Worm (Caenorhabditis elegans): ENCODE measurements around the gene C09H5.7.

Gene C09H5.7

DNA sequence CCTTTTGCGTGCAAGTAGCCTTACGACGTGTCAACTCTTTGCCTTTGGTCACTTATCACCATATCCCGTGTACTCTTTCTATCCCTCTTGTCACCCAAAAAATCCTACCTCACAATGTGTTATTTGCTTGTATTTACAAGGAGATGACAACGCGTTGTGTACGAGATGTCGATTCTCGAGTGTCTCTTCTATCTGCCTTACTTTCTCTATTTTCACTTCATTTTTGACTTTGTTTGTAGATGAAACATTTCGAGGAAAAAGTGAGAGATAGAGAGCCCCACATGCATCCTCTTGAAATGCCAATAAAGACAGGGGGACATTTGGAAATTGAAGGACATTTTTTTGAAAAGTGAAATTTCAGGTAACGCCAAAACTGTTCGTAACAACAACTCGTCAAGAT, 25.8 kb upstream of the C09H5.7 start:
- TF ChIP-seq nhr-237 (tag; optimal IDR thresholded peaks at IDR 0.05), result peak; percentile 4
- no peak for TF ChIP-seq elt-1 (tag; optimal IDR thresholded peaks at IDR 0.05; ENCODE audit: borderline replicate concordance, insufficient read depth)

DNA sequence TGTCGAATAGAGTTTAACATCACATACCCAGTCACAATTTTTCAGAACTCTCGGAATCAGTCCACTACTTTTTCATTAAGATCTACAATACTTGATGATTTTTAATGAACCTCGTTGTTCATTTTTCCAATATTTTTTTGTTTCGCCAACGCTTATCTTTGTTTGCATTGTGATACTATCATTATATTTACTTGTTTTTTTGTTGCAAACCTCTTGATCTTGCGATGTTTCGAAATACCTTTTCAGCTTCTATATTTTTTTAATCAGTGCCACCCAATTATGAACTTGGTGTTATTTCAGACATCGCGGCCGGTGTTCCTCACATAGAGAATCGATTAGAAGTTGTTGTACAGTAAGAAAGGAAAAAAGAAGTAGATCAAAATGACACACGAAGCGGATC, 23.6 kb upstream of the C09H5.7 start, which contains the start of gene myo-5:
myo-5 (plus strand) TSS at position 301 of the 400 bp plus-strand sequence.
- TF ChIP-seq ceh-39 (tag; optimal IDR thresholded peaks at IDR 0.05), result no peak
- no peak for TF ChIP-seq nhr-237 (tag; optimal IDR thresholded peaks at IDR 0.05)
- no peak for TF ChIP-seq mls-2 (tag; optimal IDR thresholded peaks at IDR 0.05)
- TF ChIP-seq elt-1 (tag; optimal IDR thresholded peaks at IDR 0.05; ENCODE audit: borderline replicate concordance, insufficient read depth), result no peak
- TF ChIP-seq nhr-12 (tag; optimal IDR thresholded peaks at IDR 0.05), result no peak
- TF ChIP-seq ham-2 (GFP tag; optimal IDR thresholded peaks at IDR 0.05), result no peak
- no peak for TF ChIP-seq mab-5 (tag; optimal IDR thresholded peaks at IDR 0.05)
- no peak for TF ChIP-seq nhr-76 (tag; optimal IDR thresholded peaks at IDR 0.05)
- no peak for TF ChIP-seq nhr-2 (tag; optimal IDR thresholded peaks at IDR 0.05)
- TF ChIP-seq unc-62 (GFP tag; optimal IDR thresholded peaks at IDR 0.05), result no peak
- no peak for TF ChIP-seq ceh-43 (GFP tag; optimal IDR thresholded peaks at IDR 0.05)
- TF ChIP-seq blmp-1 (tag; optimal IDR thresholded peaks at IDR 0.05), result no peak
- TF ChIP-seq flh-1 (GFP tag; optimal IDR thresholded peaks at IDR 0.05), result no peak
- no peak for TF ChIP-seq elt-3 (tag; optimal IDR thresholded peaks at IDR 0.05)

- TF ChIP-seq lin-32 (GFP tag; optimal IDR thresholded peaks at IDR 0.05), result no peak
- TF ChIP-seq flh-1 (GFP tag; optimal IDR thresholded peaks at IDR 0.05), result no peak
- TF ChIP-seq elt-1 (tag; optimal IDR thresholded peaks at IDR 0.05; ENCODE audit: borderline replicate concordance, insufficient read depth), result no peak
- TF ChIP-seq hlh-1 (tag; optimal IDR thresholded peaks at IDR 0.05), result no peak
- no peak for TF ChIP-seq mls-2 (tag; optimal IDR thresholded peaks at IDR 0.05)
These were observed 19.4 kb upstream of the C09H5.7 start, which contains the start of gene srlf-16 for ce11 chrV:8104473-8104872. Gene srlf-16 (plus strand): TSS chrV:8104773.

ce11 chrV:8102960-8103359, 17.9 kb upstream of the C09H5.7 start, which contains the start of gene str-90:
Gene str-90 (plus strand): TSS chrV:8103260.
- TF ChIP-seq nhr-12 (tag; optimal IDR thresholded peaks at IDR 0.05), result no peak

DNA sequence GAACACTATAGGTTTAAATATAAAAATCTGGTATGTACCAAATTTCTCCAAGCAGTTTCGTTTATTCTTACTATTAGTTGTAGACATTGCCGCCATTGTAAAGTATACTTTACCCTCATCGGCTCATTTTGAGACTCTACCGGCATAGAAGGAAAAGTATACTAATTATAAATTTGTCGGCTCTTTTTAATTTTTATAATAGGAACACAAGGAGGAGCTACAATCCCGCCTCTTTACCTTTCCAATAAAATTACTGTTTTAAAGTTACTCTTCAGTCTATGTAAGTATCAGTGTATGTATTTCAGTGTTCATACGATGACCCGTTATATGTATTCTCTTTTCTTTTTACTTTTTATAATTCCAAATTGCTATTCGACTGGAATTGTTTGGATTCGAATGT, 14.3 kb upstream of the C09H5.7 start, which contains the start of gene sdz-23:
sdz-23 (plus strand) TSS at position 301 of the 400 bp plus-strand sequence.
- TF ChIP-seq ham-2 (GFP tag; optimal IDR thresholded peaks at IDR 0.05) (no peak), nhr-2 (tag; optimal IDR thresholded peaks at IDR 0.05) (no peak)

DNA sequence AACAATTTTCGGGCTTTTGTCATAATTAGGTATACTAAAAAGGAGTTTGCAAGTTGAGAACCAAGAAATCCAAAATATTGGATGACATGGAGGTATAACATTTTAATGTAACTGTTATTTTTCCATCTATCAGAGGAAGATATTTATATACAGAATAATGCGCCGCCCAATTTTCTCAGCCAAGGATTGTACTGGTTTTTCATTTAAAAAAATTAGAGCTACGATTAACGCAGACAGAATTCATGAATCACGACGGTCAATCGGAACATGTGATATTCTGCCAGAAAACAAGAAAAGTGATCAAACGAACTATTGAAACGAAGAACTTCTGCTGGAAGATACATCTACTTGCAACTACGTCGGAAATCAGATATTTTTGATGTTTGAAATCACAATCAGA, 13.2 kb upstream of the C09H5.7 start, which contains the start of gene str-145:
str-145 (minus strand) TSS at position 101 of the 400 bp plus-strand sequence.
- TF ChIP-seq nhr-12 (tag; optimal IDR thresholded peaks at IDR 0.05) (no peak), snpc-4 (tag; optimal IDR thresholded peaks at IDR 0.05) (no peak), ztf-11 (tag; optimal IDR thresholded peaks at IDR 0.05) (no peak), mls-2 (tag; optimal IDR thresholded peaks at IDR 0.05) (no peak)

DNA sequence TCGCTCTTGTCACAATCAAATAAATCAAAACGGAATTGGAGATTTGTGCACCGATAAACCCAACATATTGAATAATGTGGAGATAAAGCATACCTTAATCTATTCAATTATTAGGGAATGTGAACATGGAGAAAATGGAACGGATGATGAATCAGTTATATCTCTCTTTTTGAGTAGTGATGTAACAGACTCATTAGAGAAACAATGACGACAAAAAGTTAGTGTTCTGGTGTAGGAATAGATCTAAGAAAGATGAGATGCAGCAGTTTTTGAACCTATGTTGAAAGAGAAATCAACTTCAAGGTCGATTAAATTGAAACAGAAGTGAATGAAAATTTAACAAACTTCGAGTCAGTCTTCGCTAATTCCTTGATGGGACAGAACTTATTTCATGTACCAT, 10.3 kb upstream of the C09H5.7 start, which contains the start of gene str-146:
str-146 (minus strand) TSS at position 101 of the 400 bp plus-strand sequence.
- TF ChIP-seq cnd-1 (tag; optimal IDR thresholded peaks at IDR 0.05) (no peak), hlh-1 (tag; optimal IDR thresholded peaks at IDR 0.05) (no peak), ceh-83 (GFP tag; optimal IDR thresholded peaks at IDR 0.05) (no peak), sptf-1 (tag; optimal IDR thresholded peaks at IDR 0.05) (no peak), lin-32 (GFP tag; optimal IDR thresholded peaks at IDR 0.05) (no peak), elt-3 (tag; optimal IDR thresholded peaks at IDR 0.05) (no peak), blmp-1 (tag; optimal IDR thresholded peaks at IDR 0.05) (no peak), elt-1 (tag; optimal IDR thresholded peaks at IDR 0.05; ENCODE audit: borderline replicate concordance, insufficient read depth) (no peak), M03D4.4 (tag; optimal IDR thresholded peaks at IDR 0.05) (no peak), mab-5 (tag; optimal IDR thresholded peaks at IDR 0.05) (no peak), snpc-4 (tag; optimal IDR thresholded peaks at IDR 0.05) (no peak), zip-8 (tag; optimal IDR thresholded peaks at IDR 0.05) (no peak), tbx-8 (GFP tag; optimal IDR thresholded peaks at IDR 0.05) (no peak), ceh-39 (tag; optimal IDR thresholded peaks at IDR 0.05) (no peak), nhr-28 (tag; optimal IDR thresholded peaks at IDR 0.05) (no peak), nhr-12 (tag; optimal IDR thresholded peaks at IDR 0.05) (no peak)

- TF ChIP-seq unc-39 (tag; optimal IDR thresholded peaks at IDR 0.05), result no peak
- TF ChIP-seq nhr-76 (tag; optimal IDR thresholded peaks at IDR 0.05), result no peak
- TF ChIP-seq ceh-39 (tag; optimal IDR thresholded peaks at IDR 0.05), result no peak
- no peak for TF ChIP-seq nhr-2 (tag; optimal IDR thresholded peaks at IDR 0.05)
- no peak for TF ChIP-seq sptf-1 (tag; optimal IDR thresholded peaks at IDR 0.05)
- TF ChIP-seq pha-4 (tag; optimal IDR thresholded peaks at IDR 0.05), result no peak
- no peak for TF ChIP-seq M03D4.4 (tag; optimal IDR thresholded peaks at IDR 0.05)
- no peak for TF ChIP-seq ceh-43 (GFP tag; optimal IDR thresholded peaks at IDR 0.05)
- TF ChIP-seq ces-1 (GFP tag; optimal IDR thresholded peaks at IDR 0.05), result no peak
- TF ChIP-seq snpc-4 (tag; optimal IDR thresholded peaks at IDR 0.05), result no peak
- no peak for TF ChIP-seq zip-8 (tag; optimal IDR thresholded peaks at IDR 0.05)
- TF ChIP-seq tbx-8 (GFP tag; optimal IDR thresholded peaks at IDR 0.05), result no peak
These were observed 7.3 kb upstream of the C09H5.7 start, which contains the start of gene str-129 for ce11 chrV:8092385-8092784. Gene str-129 (minus strand): TSS chrV:8092485.

Data from whole organism, mixed stage, embryonic.